Worm (Caenorhabditis elegans) whole organism, L4/young adult: Measurements from ENCODE around the gene lpin-1.

Experiments
- W03F9.2 ChIP-seq: fragments of 150-350 bp; optimal IDR thresholded peaks from 2 replicates; lab custom pipeline; 2014; ENCODE audit warnings: missing biosample characterization, missing genetic modification characterization
- dao-5 ChIP-seq: sonication (generic microtip); optimal IDR thresholded peaks from 2 replicates; lab custom pipeline; 2016; ENCODE audit warnings: missing genotype, missing genetic modification characterization, moderate library complexity, missing compliant biosample characterization
- him-1 ChIP-seq: sonication (generic microtip); optimal IDR thresholded peaks from 2 replicates; lab custom pipeline; 2016; ENCODE audit warnings: missing genotype, missing genetic modification reagents, missing genetic modification characterization, missing compliant biosample characterization

Gene lpin-1

ce11 chrV:13653713-13654393 is at the start of gene lpin-1:
Gene lpin-1, minus strand, starts transcription at chrV:13654129.
- no peak for TF ChIP-seq dao-5
- no peak for TF ChIP-seq him-1 (tag; lab: Kevin White, UChicago)
- no peak for TF ChIP-seq W03F9.2

DNA sequence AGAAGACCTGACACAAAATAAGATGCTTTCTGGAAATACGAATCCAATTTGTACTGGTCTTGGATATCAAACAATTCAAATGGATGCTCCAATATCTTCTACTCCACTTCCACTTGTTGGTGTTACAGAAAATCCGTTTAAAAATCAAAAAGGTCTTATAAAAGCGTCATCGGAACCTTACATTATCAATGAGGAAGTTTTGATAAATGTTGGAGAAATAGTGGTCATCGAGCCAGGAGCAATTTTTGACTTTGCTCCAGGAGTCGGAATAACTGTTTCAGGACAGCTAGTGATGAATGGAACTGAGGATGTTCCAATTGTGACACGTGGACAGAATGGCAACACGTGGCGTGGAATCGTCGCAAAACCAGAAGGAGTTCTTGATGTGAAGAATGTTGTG is 40.2 kb upstream of the lpin-1 start:
- no peak for TF ChIP-seq W03F9.2
- no peak for TF ChIP-seq dao-5
- no peak for TF ChIP-seq him-1 (tag; lab: Kevin White, UChicago)

ce11 chrV:13690276-13690675 is 36.3 kb upstream of the lpin-1 start:
- no peak for TF ChIP-seq him-1 (tag; lab: Kevin White, UChicago)
- no peak for TF ChIP-seq dao-5
- TF ChIP-seq W03F9.2: no peak

ce11 chrV:13689592-13689991 is 35.7 kb upstream of the lpin-1 start, which contains the start of gene T01D3.1:
Gene T01D3.1, plus strand, starts transcription at chrV:13689892.
- TF ChIP-seq W03F9.2 (no peak), him-1 (tag; lab: Kevin White, UChicago) (no peak), dao-5 (no peak)

DNA sequence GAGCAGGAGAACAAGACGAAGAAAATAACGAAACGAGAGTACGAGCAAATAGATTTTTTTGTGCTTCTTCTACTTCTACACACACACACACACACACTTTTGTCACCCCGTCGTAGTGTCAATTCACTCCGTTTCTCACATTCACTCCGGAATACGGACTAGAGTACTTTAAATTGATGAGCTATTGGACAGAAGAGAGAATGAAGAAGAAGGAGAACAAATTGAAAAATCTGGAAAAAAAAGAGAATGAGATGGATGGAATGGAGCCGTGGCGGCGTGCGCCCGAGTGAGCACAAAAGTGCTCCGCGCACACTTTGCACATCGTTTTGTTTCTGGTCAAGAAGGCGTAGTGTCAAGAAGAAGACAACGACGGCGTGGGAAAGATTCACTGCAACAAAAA is 33.6 kb upstream of the lpin-1 start:
- TF ChIP-seq dao-5 (no peak), him-1 (tag; lab: Kevin White, UChicago) (no peak), W03F9.2 (no peak)

- no peak for TF ChIP-seq W03F9.2
- TF ChIP-seq him-1 (tag; lab: Kevin White, UChicago): no peak
- no peak for TF ChIP-seq dao-5
These were observed 32.6 kb upstream of the lpin-1 start for ce11 chrV:13686513-13686912.

- TF ChIP-seq dao-5 (no peak), W03F9.2 (no peak), him-1 (tag; lab: Kevin White, UChicago) (no peak)
These were observed 27.5 kb upstream of the lpin-1 start for ce11 chrV:13681445-13681844.

- no peak for TF ChIP-seq dao-5
- TF ChIP-seq him-1 (tag; lab: Kevin White, UChicago): no peak
- no peak for TF ChIP-seq W03F9.2
These were observed 25.9 kb upstream of the lpin-1 start for ce11 chrV:13679859-13680258.

- peak; percentile 85 for TF ChIP-seq W03F9.2
- TF ChIP-seq dao-5: no peak
- TF ChIP-seq him-1 (tag; lab: Kevin White, UChicago): peak; percentile 54
These were observed 24.6 kb upstream of the lpin-1 start, which contains the start of the genes tag-65 and ccz-1 for ce11 chrV:13678542-13678941. Gene tag-65, minus strand, starts transcription at chrV:13678587. Gene ccz-1, plus strand, starts transcription at chrV:13678875.

DNA sequence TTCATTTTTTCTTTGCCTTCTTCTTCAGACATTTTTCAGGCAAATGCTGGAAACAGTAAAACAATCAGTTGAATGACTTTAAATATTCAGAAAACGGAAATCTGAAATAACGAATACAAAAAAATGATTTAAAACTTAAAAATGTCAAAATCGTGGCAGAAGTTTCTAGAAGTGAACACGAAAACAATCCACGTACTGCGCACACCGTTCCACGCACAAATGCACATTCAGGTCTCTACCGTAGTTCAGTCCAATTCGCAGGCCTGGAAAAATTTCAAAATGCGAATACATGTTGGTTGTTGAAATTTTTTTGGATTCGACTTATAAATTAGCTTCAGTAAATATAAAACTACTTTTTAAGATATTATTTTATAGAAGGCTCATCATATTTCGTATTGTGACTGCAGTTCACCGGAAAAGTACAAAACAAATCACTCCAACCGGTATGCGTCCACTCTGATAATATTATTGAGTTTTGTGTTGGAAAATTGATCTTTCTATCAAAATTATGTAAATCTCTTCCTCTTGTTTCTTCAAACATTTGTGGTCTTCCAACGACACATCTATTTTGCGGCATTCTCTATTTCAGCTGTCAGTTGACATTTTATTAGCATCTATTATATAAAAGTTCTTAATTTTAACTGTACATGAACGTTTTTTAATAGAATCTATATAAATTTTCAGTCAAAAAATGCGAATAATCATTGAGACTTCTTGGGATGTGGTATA is 18.1 kb upstream of the lpin-1 start, which contains the start of the genes mip-2 and F58G11.4:
TSS of gene mip-2 (minus strand) at position 48 of the 729 bp plus-strand sequence.
TSS of gene F58G11.4 (plus strand) at position 679 of the 729 bp plus-strand sequence.
- TF ChIP-seq him-1 (tag; lab: Kevin White, UChicago) (no peak), dao-5 (no peak), W03F9.2 (no peak)

DNA sequence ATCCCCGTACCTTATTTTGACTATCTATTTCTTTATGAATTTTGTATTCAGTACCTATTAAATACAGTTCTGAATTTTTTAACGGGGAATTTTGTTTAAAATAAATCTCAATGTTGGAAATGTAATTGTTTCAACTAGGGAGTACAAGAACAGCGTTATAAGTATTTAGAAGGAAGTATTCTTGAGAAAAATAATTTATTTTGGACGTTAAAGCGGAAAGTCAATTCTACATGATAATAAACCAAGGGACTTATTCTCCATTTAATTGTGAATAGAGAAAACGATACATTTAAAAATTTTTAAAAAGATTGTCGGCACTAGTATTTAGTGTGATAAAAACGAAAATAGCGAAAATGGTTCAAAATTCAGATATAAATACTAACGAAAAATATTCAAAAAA is 15.2 kb upstream of the lpin-1 start:
- TF ChIP-seq W03F9.2: no peak
- TF ChIP-seq dao-5: no peak
- no peak for TF ChIP-seq him-1 (tag; lab: Kevin White, UChicago)

DNA sequence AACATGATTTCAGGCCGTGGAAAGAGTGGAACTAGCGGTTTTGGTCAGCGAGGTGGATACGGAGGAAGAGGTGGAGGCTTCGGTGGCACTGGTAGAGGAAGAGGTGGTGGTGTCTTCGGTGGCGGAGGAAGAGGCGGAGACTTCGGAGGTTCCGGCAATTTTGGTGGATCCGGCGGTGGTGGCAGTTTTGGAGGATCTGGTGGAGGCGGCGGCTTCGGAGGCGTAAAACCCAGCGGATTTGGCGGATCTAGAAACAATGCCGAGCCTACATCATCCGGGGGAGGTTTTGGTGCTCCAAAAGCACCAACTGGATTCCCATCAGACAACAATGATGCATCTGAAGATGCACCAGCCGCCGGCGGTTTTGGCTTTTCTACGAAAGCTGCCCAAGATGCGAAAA is 14.4 kb upstream of the lpin-1 start:
- TF ChIP-seq him-1 (tag; lab: Kevin White, UChicago): no peak
- TF ChIP-seq dao-5: no peak
- no peak for TF ChIP-seq W03F9.2

ce11 chrV:13666460-13666859 is 12.5 kb upstream of the lpin-1 start:
- no peak for TF ChIP-seq dao-5
- no peak for TF ChIP-seq W03F9.2
- TF ChIP-seq him-1 (tag; lab: Kevin White, UChicago): no peak

DNA sequence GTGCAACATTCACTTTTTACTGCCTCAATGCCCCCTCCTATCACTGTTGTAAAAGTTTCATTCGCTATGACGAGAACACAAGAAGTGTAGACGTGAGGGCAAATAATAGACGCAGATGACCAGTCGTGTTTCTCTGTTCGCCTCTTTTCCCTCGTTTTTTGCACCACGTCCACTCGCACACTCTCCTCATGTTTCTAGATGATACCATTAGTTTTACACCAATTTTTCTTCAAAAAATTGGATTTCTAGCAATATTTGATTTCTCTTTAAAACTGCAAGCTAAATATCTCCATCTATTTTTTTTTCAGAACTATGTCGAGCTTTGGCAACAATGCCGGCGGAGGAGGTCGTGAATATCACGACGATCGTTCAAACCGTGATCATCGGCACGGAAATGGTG is 11.2 kb upstream of the lpin-1 start, which contains the start of gene rde-12:
TSS of gene rde-12 (plus strand) at position 301 of the 400 bp plus-strand sequence.
- TF ChIP-seq W03F9.2: no peak
- TF ChIP-seq dao-5: no peak
- TF ChIP-seq him-1 (tag; lab: Kevin White, UChicago): no peak

DNA sequence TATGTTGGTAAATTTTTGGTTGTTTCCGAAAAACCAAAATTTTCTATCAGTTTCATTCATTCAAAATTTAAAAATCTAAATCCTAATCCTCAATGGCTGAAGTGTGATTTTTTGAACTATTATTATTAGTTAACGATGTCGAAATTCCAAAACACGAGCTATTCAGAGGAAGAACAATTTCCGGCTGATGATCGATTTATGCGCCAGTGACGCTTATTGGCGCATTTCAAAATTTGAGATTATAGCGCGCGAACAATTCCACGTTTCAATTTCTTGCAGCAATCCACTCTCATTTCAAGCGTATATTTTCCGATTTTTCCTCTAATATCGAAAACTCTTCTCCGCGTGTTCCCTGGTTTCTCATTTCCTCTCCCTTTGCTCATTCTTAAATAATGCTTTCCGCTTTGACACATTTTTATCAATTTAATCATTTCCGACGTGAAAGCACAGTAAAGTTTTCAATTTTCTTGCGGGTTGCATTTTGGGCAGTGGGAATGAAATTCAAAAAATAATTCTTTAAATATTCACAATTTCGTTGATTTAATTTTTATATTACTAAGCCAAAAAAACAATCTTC is 10.5 kb upstream of the lpin-1 start:
- TF ChIP-seq him-1 (tag; lab: Kevin White, UChicago) (no peak), dao-5 (no peak), W03F9.2 (no peak)
